Worm (Caenorhabditis elegans) whole organism, early embryonic: ENCODE data around the gene lgc-45.
A peak's percentile ranks its signal among the peaks of the same experiment; 100 is the strongest.

Source experiments
- B0310.2 ChIP-seq: sonication (generic microtip); optimal IDR thresholded peaks from 2 replicates; lab custom pipeline; 2016; ENCODE audit warnings: mild to moderate bottlenecking, missing genetic modification characterization, missing compliant biosample characterization
- F13C5.2 ChIP-seq: sonication (generic microtip); optimal IDR thresholded peaks from 2 replicates; lab custom pipeline; 2017; ENCODE audit warnings: mild to moderate bottlenecking, missing genetic modification characterization, inconsistent platforms, missing compliant biosample characterization
- aly-1 ChIP-seq: sonication (generic microtip); optimal IDR thresholded peaks from 2 replicates; lab custom pipeline; 2016; ENCODE audit warnings: missing genetic modification characterization, missing compliant biosample characterization
- ama-1 ChIP-seq: fragments of 150-350 bp; optimal IDR thresholded peaks from 2 replicates; lab custom pipeline; 2014
- ceh-13 ChIP-seq: fragments of 200-800 bp; sonication (Bioruptor generic); optimal IDR thresholded peaks from 2 replicates; lab custom pipeline; 2018; ENCODE audit warnings: mild to moderate bottlenecking, missing genetic modification characterization, missing compliant biosample characterization
- ceh-36 ChIP-seq: sonication (generic microtip); optimal IDR thresholded peaks from 2 replicates; lab custom pipeline; 2016; ENCODE audit warnings: missing genetic modification characterization, inconsistent platforms, missing compliant biosample characterization
- ets-7 ChIP-seq: sonication (generic microtip); optimal IDR thresholded peaks from 2 replicates; lab custom pipeline; 2016; ENCODE audit warnings: missing genotype, missing genetic modification characterization, missing compliant biosample characterization
- flt-1 ChIP-seq: fragments of 200-800 bp; sonication (Bioruptor generic); IDR thresholded peaks from 2 replicates; pipeline ENCODE4 v1.3.6; 2022; ENCODE audit warnings: missing genetic modification characterization, missing compliant biosample characterization
- hmbx-1 ChIP-seq: sonication (generic microtip); optimal IDR thresholded peaks from 2 replicates; lab custom pipeline; 2016; ENCODE audit warnings: mild to moderate bottlenecking, missing genetic modification characterization, missing compliant biosample characterization
- hmg-4 ChIP-seq: fragments of 200-800 bp; sonication (Bioruptor generic); optimal IDR thresholded peaks from 2 replicates; lab custom pipeline; 2018; ENCODE audit warnings: mild to moderate bottlenecking, missing genetic modification characterization, missing compliant biosample characterization
- hnd-1 ChIP-seq: sonication (generic microtip); optimal IDR thresholded peaks from 2 replicates; lab custom pipeline; 2016; ENCODE audit warnings: missing genetic modification characterization, missing compliant biosample characterization
- pes-1 ChIP-seq: fragments of 200-800 bp; sonication (Bioruptor generic); IDR thresholded peaks from 2 replicates; pipeline ENCODE4 v1.3.6; 2022; ENCODE audit warnings: missing genetic modification reagents, missing genetic modification characterization, missing compliant biosample characterization
- scrt-1 ChIP-seq: fragments of 200-800 bp; sonication (Bioruptor generic); IDR thresholded peaks from 2 replicates; pipeline ENCODE4 v1.3.6; 2022; ENCODE audit warnings: missing genetic modification characterization, missing compliant biosample characterization
- sea-1 ChIP-seq: fragments of 200-800 bp; sonication (Bioruptor generic); conservative IDR thresholded peaks from 2 replicates; pipeline ENCODE4 v1.3.6; 2022; ENCODE audit warnings: missing genetic modification characterization, missing compliant biosample characterization
- tbx-11 ChIP-seq: fragments of 200-800 bp; sonication (Bioruptor generic); IDR thresholded peaks from 2 replicates; pipeline ENCODE4 v1.3.6; 2022; ENCODE audit warnings: missing genetic modification characterization, missing compliant biosample characterization
- tbx-37 ChIP-seq: fragments of 200-800 bp; sonication (Bioruptor generic); conservative IDR thresholded peaks from 2 replicates; pipeline ENCODE4 v1.3.6; 2022; ENCODE audit warnings: missing genetic modification reagents, missing genetic modification characterization, missing compliant biosample characterization
- tra-4 ChIP-seq: sonication (generic microtip); optimal IDR thresholded peaks from 2 replicates; lab custom pipeline; 2017; ENCODE audit warnings: missing genetic modification characterization, missing compliant biosample characterization

The lgc-45 gene

ce11 chrII:3557417-3557816 is at the start of gene lgc-45:
Gene lgc-45 (plus strand): TSS chrII:3557472.
- TF ChIP-seq tra-4 (tag; lab: Kevin White, UChicago) (no peak), ceh-36 (tag; lab: Kevin White, UChicago) (no peak), hmbx-1 (tag; lab: Kevin White, UChicago) (no peak)

ce11 chrII:3512240-3512639 is 45.0 kb upstream of the lgc-45 start, which contains the start of gene Y49F6B.19:
Gene Y49F6B.19 (minus strand): TSS chrII:3512340.
- TF ChIP-seq ets-7 (tag; lab: Kevin White, UChicago) (no peak), tbx-37 (GFP tag; lab: Robert Waterston, UW) (no peak), sea-1 (GFP tag; lab: Robert Waterston, UW) (no peak), ceh-13 (GFP tag; lab: Kevin White, UChicago) (no peak), hmg-4 (GFP tag; lab: Kevin White, UChicago) (no peak), pes-1 (GFP tag; lab: Robert Waterston, UW) (no peak), hmbx-1 (tag; lab: Kevin White, UChicago) (no peak), tbx-11 (GFP tag; lab: Robert Waterston, UW) (no peak), aly-1 (tag; lab: Kevin White, UChicago) (no peak), flt-1 (GFP tag; lab: Robert Waterston, UW) (no peak), scrt-1 (no peak), ama-1 (lab: Kevin White, UChicago) (no peak), tra-4 (tag; lab: Kevin White, UChicago) (no peak), hnd-1 (tag; lab: Kevin White, UChicago) (no peak), ceh-36 (tag; lab: Kevin White, UChicago) (no peak), F13C5.2 (tag; lab: Kevin White, UChicago) (no peak), B0310.2 (tag; lab: Kevin White, UChicago) (no peak)

- TF ChIP-seq pes-1 (GFP tag; lab: Robert Waterston, UW): no peak
- no peak for TF ChIP-seq scrt-1
- TF ChIP-seq tra-4 (tag; lab: Kevin White, UChicago): no peak
- no peak for TF ChIP-seq hnd-1 (tag; lab: Kevin White, UChicago)
- no peak for TF ChIP-seq ceh-36 (tag; lab: Kevin White, UChicago)
- TF ChIP-seq hmbx-1 (tag; lab: Kevin White, UChicago): no peak
- no peak for TF ChIP-seq sea-1 (GFP tag; lab: Robert Waterston, UW)
- TF ChIP-seq B0310.2 (tag; lab: Kevin White, UChicago): no peak
- no peak for TF ChIP-seq ama-1 (lab: Kevin White, UChicago)
- no peak for TF ChIP-seq tbx-11 (GFP tag; lab: Robert Waterston, UW)
- TF ChIP-seq F13C5.2 (tag; lab: Kevin White, UChicago): no peak
- TF ChIP-seq flt-1 (GFP tag; lab: Robert Waterston, UW): no peak
- TF ChIP-seq tbx-37 (GFP tag; lab: Robert Waterston, UW): no peak
- no peak for TF ChIP-seq ceh-13 (GFP tag; lab: Kevin White, UChicago)
- no peak for TF ChIP-seq hmg-4 (GFP tag; lab: Kevin White, UChicago)
- TF ChIP-seq ets-7 (tag; lab: Kevin White, UChicago): no peak
- TF ChIP-seq aly-1 (tag; lab: Kevin White, UChicago): no peak
These were observed 42.6 kb upstream of the lgc-45 start, which contains the start of gene srz-5 for ce11 chrII:3514631-3515030. Gene srz-5 (minus strand): TSS chrII:3514731.

ce11 chrII:3515384-3516053 is 41.8 kb upstream of the lgc-45 start, which contains the start of the genes Y49F6B.14 and clec-125:
Gene Y49F6B.14 (minus strand): TSS chrII:3515484.
Gene clec-125 (plus strand): TSS chrII:3516003.
- TF ChIP-seq tra-4 (tag; lab: Kevin White, UChicago) (no peak), hnd-1 (tag; lab: Kevin White, UChicago) (no peak), hmbx-1 (tag; lab: Kevin White, UChicago) (no peak), sea-1 (GFP tag; lab: Robert Waterston, UW) (no peak), ceh-13 (GFP tag; lab: Kevin White, UChicago) (no peak), pes-1 (GFP tag; lab: Robert Waterston, UW) (no peak), tbx-11 (GFP tag; lab: Robert Waterston, UW) (no peak), tbx-37 (GFP tag; lab: Robert Waterston, UW) (no peak), ceh-36 (tag; lab: Kevin White, UChicago) (no peak), ets-7 (tag; lab: Kevin White, UChicago) (no peak), flt-1 (GFP tag; lab: Robert Waterston, UW) (no peak), F13C5.2 (tag; lab: Kevin White, UChicago) (no peak), ama-1 (lab: Kevin White, UChicago) (no peak), hmg-4 (GFP tag; lab: Kevin White, UChicago) (no peak), scrt-1 (no peak), aly-1 (tag; lab: Kevin White, UChicago) (no peak), B0310.2 (tag; lab: Kevin White, UChicago) (no peak)

ce11 chrII:3516175-3516574 is 41.1 kb upstream of the lgc-45 start:
- TF ChIP-seq tra-4 (tag; lab: Kevin White, UChicago): no peak
- TF ChIP-seq ama-1 (lab: Kevin White, UChicago): no peak
- TF ChIP-seq ceh-13 (GFP tag; lab: Kevin White, UChicago): no peak
- no peak for TF ChIP-seq B0310.2 (tag; lab: Kevin White, UChicago)
- no peak for TF ChIP-seq ceh-36 (tag; lab: Kevin White, UChicago)
- TF ChIP-seq ets-7 (tag; lab: Kevin White, UChicago): no peak
- no peak for TF ChIP-seq tbx-37 (GFP tag; lab: Robert Waterston, UW)
- no peak for TF ChIP-seq flt-1 (GFP tag; lab: Robert Waterston, UW)
- TF ChIP-seq pes-1 (GFP tag; lab: Robert Waterston, UW): no peak
- TF ChIP-seq scrt-1: no peak
- TF ChIP-seq F13C5.2 (tag; lab: Kevin White, UChicago): no peak

ce11 chrII:3518961-3519544 is 38.2 kb upstream of the lgc-45 start, which contains the start of gene clec-126:
Gene clec-126 (plus strand): TSS chrII:3519494.
- TF ChIP-seq ceh-36 (tag; lab: Kevin White, UChicago) (peak; percentile 94), ceh-13 (GFP tag; lab: Kevin White, UChicago) (peak; percentile 77), flt-1 (GFP tag; lab: Robert Waterston, UW) (peak; percentile 87), hmbx-1 (tag; lab: Kevin White, UChicago) (peak; percentile 52), ama-1 (lab: Kevin White, UChicago) (no peak), aly-1 (tag; lab: Kevin White, UChicago) (peak; percentile 84), F13C5.2 (tag; lab: Kevin White, UChicago) (peak; percentile 81), pes-1 (GFP tag; lab: Robert Waterston, UW) (peak; percentile 90), hmg-4 (GFP tag; lab: Kevin White, UChicago) (peak; percentile 93), tbx-11 (GFP tag; lab: Robert Waterston, UW) (peak; percentile 78; the same call in 1 of the 2 replicates), B0310.2 (tag; lab: Kevin White, UChicago) (peak; percentile 74), sea-1 (GFP tag; lab: Robert Waterston, UW) (peak; percentile 86), ets-7 (tag; lab: Kevin White, UChicago) (peak; percentile 76), hnd-1 (tag; lab: Kevin White, UChicago) (peak; percentile 62), scrt-1 (peak; percentile 89), tbx-37 (GFP tag; lab: Robert Waterston, UW) (peak; percentile 85), tra-4 (tag; lab: Kevin White, UChicago) (peak; percentile 70)
